Worm (Caenorhabditis elegans) whole organism, L2 larva: Measurements from ENCODE around the gene M88.4.

Experiments used
- F13H6.1 ChIP-seq: sonication (generic microtip); optimal IDR thresholded peaks from 2 replicates; lab custom pipeline; 2016; ENCODE audit warnings: missing genetic modification characterization, missing compliant biosample characterization
- R02D3.7 ChIP-seq: fragments of 150-350 bp; optimal IDR thresholded peaks from 2 replicates; lab custom pipeline; 2014; ENCODE audit warnings: missing biosample characterization, missing genetic modification characterization
- Y55F3AM.14 ChIP-seq: fragments of 200-800 bp; sonication (Bioruptor generic); optimal IDR thresholded peaks from 2 replicates; lab custom pipeline; 2018; ENCODE audit warnings: mild to moderate bottlenecking, missing genetic modification characterization, missing compliant biosample characterization
- ZK546.5 ChIP-seq: sonication (generic microtip); optimal IDR thresholded peaks from 2 replicates; lab custom pipeline; 2017; ENCODE audit warnings: missing biosample characterization, missing genetic modification characterization
- ama-1 ChIP-seq: fragments of 150-350 bp; optimal IDR thresholded peaks from 2 replicates; lab custom pipeline; 2018; ENCODE audit warnings: inconsistent platforms
- blmp-1 ChIP-seq: sonication (generic microtip); optimal IDR thresholded peaks from 2 replicates; lab custom pipeline; 2017; ENCODE audit warnings: missing genetic modification characterization, mild to moderate bottlenecking, missing compliant biosample characterization, antibody characterized with exemption, moderate library complexity; ENCODE audit not compliant: insufficient read depth
- ceh-16 ChIP-seq: fragments of 150-350 bp; optimal IDR thresholded peaks from 2 replicates; lab custom pipeline; 2014; ENCODE audit warnings: missing biosample characterization, missing genetic modification characterization
- ceh-82 ChIP-seq: fragments of 150-350 bp; optimal IDR thresholded peaks from 2 replicates; lab custom pipeline; 2014; ENCODE audit warnings: missing biosample characterization, missing genetic modification characterization
- crh-2 ChIP-seq: sonication (generic microtip); optimal IDR thresholded peaks from 2 replicates; lab custom pipeline; 2017; ENCODE audit warnings: missing biosample characterization, missing genetic modification characterization
- dmd-4 ChIP-seq: sonication (generic microtip); optimal IDR thresholded peaks from 2 replicates; lab custom pipeline; 2017; ENCODE audit warnings: missing biosample characterization, missing genetic modification characterization
- elt-1 ChIP-seq: fragments of 150-350 bp; optimal IDR thresholded peaks from 2 replicates; lab custom pipeline; 2014; ENCODE audit warnings: missing biosample characterization, missing genetic modification characterization
- elt-3 ChIP-seq: sonication (generic microtip); optimal IDR thresholded peaks from 2 replicates; lab custom pipeline; 2017; ENCODE audit warnings: missing biosample characterization, missing genetic modification characterization
- fos-1 ChIP-seq: fragments of 150-350 bp; optimal IDR thresholded peaks from 2 replicates; lab custom pipeline; 2014; ENCODE audit warnings: missing biosample characterization, missing genetic modification characterization
- gmeb-1 ChIP-seq: fragments of 150-350 bp; optimal IDR thresholded peaks from 2 replicates; lab custom pipeline; 2014; ENCODE audit warnings: missing biosample characterization, missing genetic modification characterization
- lin-11 ChIP-seq: fragments of 150-350 bp; sonication (generic microtip); optimal IDR thresholded peaks from 2 replicates; lab custom pipeline; 2014; ENCODE audit warnings: missing biosample characterization, missing genetic modification characterization, inconsistent platforms, mixed read lengths
- lin-13 ChIP-seq: fragments of 150-350 bp; optimal IDR thresholded peaks from 2 replicates; lab custom pipeline; 2014; ENCODE audit warnings: missing biosample characterization, missing genetic modification reagents, missing genetic modification characterization
- lin-39 ChIP-seq: fragments of 150-350 bp; optimal IDR thresholded peaks from 2 replicates; lab custom pipeline; 2014; ENCODE audit warnings: missing biosample characterization, missing genetic modification reagents, missing genetic modification characterization
- lsy-2 ChIP-seq, 2 experiments: fragments of 150-350 bp in 1 of 2; sonication (generic microtip) in 1 of 2; optimal IDR thresholded peaks; 2 replicates each; lab custom pipeline; 2014 to 2017; ENCODE audit warnings: missing biosample characterization in 2 of 2, missing genetic modification characterization in 2 of 2
- mbf-1 ChIP-seq: sonication (generic microtip); optimal IDR thresholded peaks from 2 replicates; lab custom pipeline; 2017; ENCODE audit warnings: missing biosample characterization, missing genetic modification characterization
- mdl-1 ChIP-seq, 2 experiments: fragments of 150-350 bp in 1 of 2; sonication (generic microtip) in 1 of 2; optimal IDR thresholded peaks; 2 replicates each; lab custom pipeline; 2017; ENCODE audit warnings: missing biosample characterization in 2 of 2, missing genetic modification characterization in 2 of 2
- nhr-10 ChIP-seq: sonication (generic microtip); optimal IDR thresholded peaks from 2 replicates; lab custom pipeline; 2017; ENCODE audit warnings: missing biosample characterization, missing genetic modification characterization
- nhr-12 ChIP-seq: fragments of 150-350 bp; optimal IDR thresholded peaks from 2 replicates; lab custom pipeline; 2014; ENCODE audit warnings: missing biosample characterization, missing genetic modification characterization
- nhr-129 ChIP-seq: fragments of 150-350 bp; optimal IDR thresholded peaks from 2 replicates; lab custom pipeline; 2014; ENCODE audit warnings: missing biosample characterization, missing genetic modification characterization
- nhr-21 ChIP-seq: fragments of 150-350 bp; optimal IDR thresholded peaks from 2 replicates; lab custom pipeline; 2014; ENCODE audit warnings: missing biosample characterization, missing genetic modification characterization
- nhr-23 ChIP-seq: fragments of 150-350 bp; optimal IDR thresholded peaks from 2 replicates; lab custom pipeline; 2014; ENCODE audit warnings: missing biosample characterization, missing genetic modification reagents, missing genetic modification characterization
- nhr-6 ChIP-seq: fragments of 150-350 bp; optimal IDR thresholded peaks from 2 replicates; lab custom pipeline; 2014; ENCODE audit warnings: missing biosample characterization, missing genetic modification characterization
- nhr-77 ChIP-seq: fragments of 150-350 bp; optimal IDR thresholded peaks from 2 replicates; lab custom pipeline; 2014; ENCODE audit warnings: missing biosample characterization, missing genetic modification characterization
- peb-1 ChIP-seq: fragments of 150-350 bp; optimal IDR thresholded peaks from 2 replicates; lab custom pipeline; 2014; ENCODE audit warnings: missing biosample characterization, missing genetic modification characterization
- sem-4 ChIP-seq: fragments of 150-350 bp; optimal IDR thresholded peaks from 2 replicates; lab custom pipeline; 2014; ENCODE audit warnings: missing biosample characterization, missing genetic modification reagents, missing genetic modification characterization
- skn-1 ChIP-seq: sonication (generic microtip); optimal IDR thresholded peaks from 2 replicates; lab custom pipeline; 2017; ENCODE audit warnings: missing biosample characterization, missing genetic modification characterization
- sma-9 ChIP-seq, 2 experiments: fragments of 150-350 bp in 1 of 2; sonication (generic microtip) in 1 of 2; optimal IDR thresholded peaks; 2 replicates each; lab custom pipeline; 2014 to 2016; ENCODE audit warnings: missing genetic modification characterization in 2 of 2, mild to moderate bottlenecking in 1 of 2, missing biosample characterization in 1 of 2, missing compliant biosample characterization in 1 of 2, missing genetic modification reagents in 1 of 2, moderate library complexity in 1 of 2
- snpc-4 ChIP-seq: fragments of 150-350 bp; optimal IDR thresholded peaks from 2 replicates; lab custom pipeline; 2014; ENCODE audit warnings: missing biosample characterization, missing genetic modification characterization
- unc-39 ChIP-seq: fragments of 150-350 bp; optimal IDR thresholded peaks from 2 replicates; lab custom pipeline; 2014; ENCODE audit warnings: missing biosample characterization, missing genetic modification characterization
- unc-55 ChIP-seq: fragments of 150-350 bp; sonication (generic microtip); optimal IDR thresholded peaks from 3 replicates; lab custom pipeline; 2014; ENCODE audit warnings: missing biosample characterization, missing genetic modification reagents, missing genetic modification characterization
- unc-62 ChIP-seq: fragments of 150-350 bp; optimal IDR thresholded peaks from 2 replicates; lab custom pipeline; 2014; ENCODE audit warnings: missing biosample characterization, missing genetic modification reagents, missing genetic modification characterization
- zag-1 ChIP-seq: fragments of 150-350 bp; optimal IDR thresholded peaks from 2 replicates; lab custom pipeline; 2014; ENCODE audit warnings: missing biosample characterization, missing genetic modification characterization
- ztf-11 ChIP-seq: sonication (generic microtip); optimal IDR thresholded peaks from 2 replicates; lab custom pipeline; 2017; ENCODE audit warnings: missing biosample characterization, missing genetic modification characterization
- ztf-4 ChIP-seq: fragments of 150-350 bp; optimal IDR thresholded peaks from 2 replicates; lab custom pipeline; 2014; ENCODE audit warnings: missing biosample characterization, missing genetic modification characterization

M88.4 gene

DNA sequence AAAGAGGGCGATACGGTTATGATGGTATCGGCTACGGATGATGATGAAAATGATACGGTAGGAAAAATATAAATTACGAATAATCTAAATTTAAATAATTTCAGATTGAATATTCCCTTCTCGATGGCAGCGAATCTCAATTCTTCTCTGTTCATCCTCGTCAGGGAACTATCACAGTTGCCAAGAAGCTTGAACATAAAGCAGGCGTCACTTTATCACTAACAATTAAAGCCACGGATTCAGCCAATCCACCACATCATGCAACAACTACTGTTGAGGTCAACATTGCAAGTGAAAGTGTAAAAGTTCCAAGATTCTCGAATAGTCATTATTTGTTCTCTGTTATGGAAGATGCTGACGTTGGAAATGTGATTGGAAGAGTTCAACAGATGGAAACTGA, 17.9 kb upstream of the M88.4 start:
- no peak for TF ChIP-seq ceh-16 (tag; lab: Kevin White, UChicago)
- TF ChIP-seq R02D3.7, result no peak
- no peak for TF ChIP-seq snpc-4 (tag; lab: Kevin White, UChicago)
- TF ChIP-seq lin-39 (tag; lab: Kevin White, UChicago), result no peak
- TF ChIP-seq nhr-129 (tag; lab: Kevin White, UChicago), result no peak
- TF ChIP-seq lin-11, result no peak
- TF ChIP-seq gmeb-1, result no peak
- TF ChIP-seq, all 48 proteins: peak for 0

ce11 chrIII:4540604-4541003, 8.2 kb upstream of the M88.4 start, which contains the start of gene ugt-62:
TSS of gene ugt-62 (minus strand) at chrIII:4540623.
- TF ChIP-seq sma-9 (GFP tag; optimal IDR thresholded peaks at IDR 0.05; lab: Kevin White, UChicago) (peak; percentile 40), sma-9 (tag; optimal IDR thresholded peaks at IDR 0.05; lab: Kevin White, UChicago) (no peak), crh-2 (tag; lab: Kevin White, UChicago) (peak; percentile 58), ztf-11 (tag; lab: Kevin White, UChicago) (no peak), sem-4 (tag; lab: Kevin White, UChicago) (no peak), nhr-129 (tag; lab: Kevin White, UChicago) (peak; percentile 38), ztf-4 (tag; lab: Kevin White, UChicago) (no peak), elt-1 (no peak), gmeb-1 (no peak), fos-1 (peak; percentile 70)

ce11 chrIII:4542362-4542931, 6.4 kb upstream of the M88.4 start, which contains the start of the genes mrps-34 and cisd-3.1:
TSS of gene mrps-34 (minus strand) at chrIII:4542452.
TSS of gene cisd-3.1 (plus strand) at chrIII:4542881.
- TF ChIP-seq unc-55 (GFP tag; lab: Kevin White, UChicago) (peak; percentile 41), lin-39 (tag; lab: Kevin White, UChicago) (no peak), nhr-12 (tag; lab: Kevin White, UChicago) (no peak), unc-39 (tag; lab: Kevin White, UChicago) (no peak), nhr-21 (tag; lab: Kevin White, UChicago) (no peak), skn-1 (tag; lab: Kevin White, UChicago) (no peak), nhr-129 (tag; lab: Kevin White, UChicago) (no peak), Y55F3AM.14 (no peak), elt-3 (tag; lab: Kevin White, UChicago) (no peak), ceh-82 (tag; lab: Kevin White, UChicago) (no peak), R02D3.7 (no peak), F13H6.1 (tag; lab: Kevin White, UChicago) (peak; percentile 4), elt-1 (no peak), gmeb-1 (peak; percentile 42), nhr-23 (tag; lab: Kevin White, UChicago) (no peak), nhr-77 (no peak), crh-2 (tag; lab: Kevin White, UChicago) (peak; percentile 4), ZK546.5 (tag; lab: Kevin White, UChicago) (no peak), sem-4 (tag; lab: Kevin White, UChicago) (no peak), lin-13 (no peak), dmd-4 (tag; lab: Kevin White, UChicago) (no peak), peb-1 (tag; lab: Kevin White, UChicago) (no peak), ama-1 (lab: Kevin White, UChicago) (no peak), nhr-6 (no peak), fos-1 (no peak), zag-1 (tag; lab: Kevin White, UChicago) (no peak), nhr-10 (no peak), unc-62 (GFP tag; lab: Kevin White, UChicago) (no peak), ztf-4 (tag; lab: Kevin White, UChicago) (no peak), mbf-1 (tag; lab: Kevin White, UChicago) (no peak), blmp-1 (tag; lab: Kevin White, UChicago) (no peak), mdl-1 (tag; optimal IDR thresholded peaks at IDR 0.05; lab: Kevin White, UChicago) (no peak), lsy-2 (tag; optimal IDR thresholded peaks at IDR 0.05; lab: Kevin White, UChicago) (peak in 1 of 2 experiments; percentile 18)
- TF ChIP-seq, all 48 proteins: peak for 5
